Fruit fly (Drosophila melanogaster) ovary, adult (tissue): Measurements from ENCODE around the gene glec.

Experiments used
- CG17801 ChIP-seq: fragments of 200-800 bp; optimal IDR thresholded peaks from 2 replicates; lab custom pipeline; 2019; ENCODE audit warnings: missing biosample characterization, mild to moderate bottlenecking, missing genetic modification characterization, moderate library complexity; ENCODE audit not compliant: partially characterized antibody

The glec gene

DNA sequence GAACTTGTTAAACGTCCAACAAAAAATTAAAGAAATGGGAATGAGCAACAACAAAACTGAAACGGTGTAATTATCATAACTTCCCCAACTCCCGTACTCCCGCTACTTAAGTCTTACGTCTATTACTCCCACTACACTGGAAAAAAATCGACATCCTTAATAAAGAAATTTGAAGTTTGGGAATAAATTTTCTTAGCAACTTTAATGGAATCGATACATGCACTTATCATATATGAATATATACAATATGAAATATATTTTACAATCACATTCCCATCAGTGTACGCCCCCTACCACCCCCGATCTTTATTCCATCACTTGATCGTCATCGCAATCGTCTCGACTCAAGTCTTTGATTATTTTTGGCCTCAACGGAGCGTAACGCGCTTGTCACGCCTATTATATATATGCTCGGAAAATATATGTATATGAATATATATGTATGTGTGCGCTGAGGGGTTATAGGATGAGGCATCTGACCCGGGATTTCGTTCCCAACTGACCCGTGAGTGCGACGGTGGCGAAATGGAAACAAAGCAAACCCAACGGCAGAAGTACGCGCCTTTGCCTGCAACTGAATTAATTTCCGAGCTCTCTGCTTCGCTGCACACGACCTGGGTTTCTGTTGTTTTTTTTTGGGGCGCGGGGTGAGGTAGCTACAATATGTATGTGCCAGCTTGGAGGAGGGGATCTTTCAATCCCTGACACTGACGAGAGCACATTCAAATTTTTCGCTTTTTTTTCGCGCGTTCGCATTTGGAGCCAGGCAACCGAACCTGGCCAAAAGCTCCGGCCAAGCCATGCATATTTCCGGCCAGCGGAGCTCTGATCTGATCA lies 21.6 kb downstream of the glec start:
- no peak for TF ChIP-seq CG17801 (GFP tag; lab: Kevin White, UChicago)

DNA sequence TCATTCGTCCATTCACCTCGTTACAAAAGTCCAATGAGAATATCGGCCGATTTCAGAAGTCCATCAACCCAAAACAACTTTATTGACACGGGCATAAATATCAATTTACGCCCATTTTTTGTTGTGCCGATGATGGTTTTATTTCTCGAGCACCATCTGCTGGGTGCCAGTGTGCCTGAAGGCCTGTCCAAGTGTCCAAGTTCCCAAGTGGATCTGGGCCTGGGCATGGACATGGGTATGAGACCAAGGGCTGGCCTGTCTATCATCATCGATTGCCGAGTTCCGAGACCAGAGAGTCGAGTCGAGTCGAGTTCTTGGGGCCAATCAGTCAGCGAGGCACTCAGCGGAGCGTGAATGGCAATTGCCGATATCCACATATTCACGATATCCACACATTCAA lies 23.9 kb downstream of the glec start, which contains the start of gene Gr93a:
TSS of gene Gr93a (plus strand) at position 301 of the 400 bp plus-strand sequence.
- TF ChIP-seq CG17801 (GFP tag; lab: Kevin White, UChicago), result no peak

DNA sequence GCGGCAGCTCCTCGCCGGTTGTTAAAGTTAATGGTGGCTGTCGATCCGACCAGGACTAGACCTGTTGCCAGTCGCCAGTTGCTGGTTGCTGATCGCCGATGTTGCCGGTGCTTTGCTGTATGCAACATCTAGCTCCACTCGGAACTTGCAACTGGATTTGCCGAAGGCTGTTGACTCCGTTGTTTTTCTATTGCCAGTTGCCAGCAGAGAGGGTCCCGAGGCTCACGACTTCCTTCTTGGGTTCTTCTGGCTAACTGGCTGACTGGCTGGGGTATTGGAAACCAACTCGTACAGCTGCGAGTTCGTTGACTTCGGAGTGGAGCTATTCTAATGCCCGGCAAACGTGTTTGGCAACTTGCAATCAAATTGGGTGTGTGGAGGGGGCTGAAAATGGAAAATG lies 25.0 kb downstream of the glec start:
- TF ChIP-seq CG17801 (GFP tag; lab: Kevin White, UChicago), result no peak

DNA sequence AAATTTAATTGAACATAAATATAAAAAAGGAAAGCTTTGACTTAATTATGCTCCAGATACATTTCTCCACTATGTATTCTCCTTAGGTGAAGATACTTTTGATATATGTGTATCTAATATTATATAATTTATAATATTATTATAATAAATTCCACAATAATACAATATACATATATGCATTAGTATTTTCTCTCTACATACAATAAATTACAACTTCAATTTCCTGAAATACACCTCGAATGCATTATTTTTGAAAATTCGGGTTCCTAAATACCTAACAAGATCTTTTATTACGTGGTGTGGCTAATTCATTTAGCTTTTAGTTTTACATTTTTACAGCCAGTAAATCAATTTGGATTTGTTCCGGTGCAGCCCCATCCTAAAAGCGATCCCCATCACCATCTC lies 25.8 kb downstream of the glec start:
- TF ChIP-seq CG17801 (GFP tag; lab: Kevin White, UChicago), result no peak

DNA sequence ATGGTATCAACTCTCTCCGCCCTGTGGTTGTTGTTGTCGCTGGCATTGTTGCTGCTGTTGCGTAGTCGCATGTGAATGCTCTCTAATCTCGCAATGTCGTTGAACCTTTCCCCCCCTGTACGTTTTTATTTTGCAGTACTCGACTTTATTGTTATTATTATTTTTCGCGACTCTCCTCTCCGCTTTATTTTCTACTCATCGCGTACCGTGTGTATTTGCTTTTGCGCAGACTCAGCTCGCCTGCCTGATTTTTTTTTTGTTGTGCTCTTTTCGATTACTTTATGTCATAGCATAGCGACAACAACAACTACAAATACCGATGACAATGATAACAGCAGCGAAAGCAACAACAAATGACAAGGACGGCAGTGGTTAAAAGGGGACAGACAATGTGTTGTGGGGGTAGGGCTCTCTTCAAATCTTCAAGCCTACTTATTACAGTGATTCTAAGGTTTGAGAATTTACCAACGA lies 26.5 kb downstream of the glec start:
- TF ChIP-seq CG17801 (GFP tag; lab: Kevin White, UChicago), result no peak

DNA sequence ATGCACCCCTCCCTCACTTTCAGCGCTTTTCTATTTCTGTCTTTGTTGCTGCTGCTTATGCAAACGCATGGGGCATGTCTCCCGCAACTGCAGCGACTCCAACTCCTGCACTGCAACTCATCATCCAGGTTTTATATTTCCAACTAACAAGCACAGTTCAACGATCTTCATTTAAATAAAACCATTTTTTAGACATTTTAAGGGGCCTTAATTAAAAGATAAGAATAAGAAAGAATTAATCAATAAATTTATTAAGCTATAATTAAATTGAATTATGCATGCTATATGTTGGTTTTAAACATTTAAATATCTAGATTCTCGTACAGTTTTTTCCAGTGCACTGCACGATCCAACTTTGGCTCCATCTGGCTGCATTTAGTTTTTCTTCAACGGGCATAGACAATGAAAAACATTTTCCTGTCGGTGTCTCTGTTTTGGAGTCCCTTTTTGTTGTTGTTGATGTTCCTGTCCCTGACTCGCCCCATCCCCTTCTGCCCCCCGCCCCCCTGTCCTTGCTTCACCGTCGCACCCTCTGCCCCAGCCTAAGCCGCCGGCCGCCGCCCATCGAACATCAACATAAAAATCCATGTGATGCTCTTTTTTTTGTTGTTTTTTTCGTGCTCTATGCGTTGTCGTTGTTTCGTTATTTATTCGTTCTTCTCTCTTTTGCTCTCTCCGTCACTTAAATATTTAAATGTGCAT lies 27.1 kb downstream of the glec start:
- no peak for TF ChIP-seq CG17801 (GFP tag; lab: Kevin White, UChicago)

DNA sequence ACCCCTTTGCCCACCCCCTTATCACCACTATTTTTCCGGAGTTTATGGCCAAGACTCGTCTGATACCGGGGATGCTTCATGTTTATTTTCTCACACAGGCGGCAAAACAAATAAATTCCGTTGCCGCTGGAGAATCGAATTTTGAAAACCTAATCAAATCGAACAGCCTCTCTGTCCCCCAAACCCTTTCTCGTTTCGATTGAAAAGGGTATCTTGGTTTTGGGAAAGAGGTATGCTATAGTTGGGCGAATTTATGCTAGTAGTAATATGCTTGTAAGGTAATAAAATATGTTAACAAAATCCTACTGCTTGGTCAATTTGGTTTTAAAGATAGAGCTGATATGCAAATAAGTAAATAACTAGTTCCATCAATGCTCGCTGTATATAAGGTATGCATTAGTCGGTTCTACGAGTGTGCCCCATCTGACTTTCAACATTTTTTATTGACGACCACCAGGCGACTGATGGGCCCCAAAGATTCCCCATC lies 28.0 kb downstream of the glec start:
- no peak for TF ChIP-seq CG17801 (GFP tag; lab: Kevin White, UChicago)

DNA sequence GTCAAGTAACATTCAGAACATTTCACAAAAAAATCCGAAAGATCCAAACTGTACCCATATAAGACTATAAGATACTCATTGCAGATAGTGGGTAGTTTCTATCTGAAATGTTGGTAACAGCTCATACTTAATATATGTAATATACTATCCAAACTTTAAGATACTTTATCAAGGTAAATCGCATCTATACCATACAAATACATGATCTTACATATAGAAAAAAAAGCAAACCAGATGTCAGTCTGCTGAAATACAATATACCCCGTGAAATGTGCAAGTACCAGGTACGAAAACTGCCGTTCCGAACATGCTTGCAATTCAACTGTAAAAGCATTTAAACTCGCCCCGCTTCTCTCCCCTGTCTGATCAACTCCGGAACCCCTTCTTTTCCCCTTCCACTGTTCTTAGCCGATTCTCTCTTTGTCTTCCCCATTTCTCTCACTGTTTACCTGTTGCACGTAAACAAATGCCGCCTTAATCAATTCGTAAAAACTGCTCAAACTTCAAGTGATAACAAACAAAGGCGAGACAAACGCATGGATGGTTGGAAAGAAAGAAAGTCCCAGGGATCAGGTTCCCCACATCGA lies 28.5 kb downstream of the glec start:
- TF ChIP-seq CG17801 (GFP tag; lab: Kevin White, UChicago), result no peak

DNA sequence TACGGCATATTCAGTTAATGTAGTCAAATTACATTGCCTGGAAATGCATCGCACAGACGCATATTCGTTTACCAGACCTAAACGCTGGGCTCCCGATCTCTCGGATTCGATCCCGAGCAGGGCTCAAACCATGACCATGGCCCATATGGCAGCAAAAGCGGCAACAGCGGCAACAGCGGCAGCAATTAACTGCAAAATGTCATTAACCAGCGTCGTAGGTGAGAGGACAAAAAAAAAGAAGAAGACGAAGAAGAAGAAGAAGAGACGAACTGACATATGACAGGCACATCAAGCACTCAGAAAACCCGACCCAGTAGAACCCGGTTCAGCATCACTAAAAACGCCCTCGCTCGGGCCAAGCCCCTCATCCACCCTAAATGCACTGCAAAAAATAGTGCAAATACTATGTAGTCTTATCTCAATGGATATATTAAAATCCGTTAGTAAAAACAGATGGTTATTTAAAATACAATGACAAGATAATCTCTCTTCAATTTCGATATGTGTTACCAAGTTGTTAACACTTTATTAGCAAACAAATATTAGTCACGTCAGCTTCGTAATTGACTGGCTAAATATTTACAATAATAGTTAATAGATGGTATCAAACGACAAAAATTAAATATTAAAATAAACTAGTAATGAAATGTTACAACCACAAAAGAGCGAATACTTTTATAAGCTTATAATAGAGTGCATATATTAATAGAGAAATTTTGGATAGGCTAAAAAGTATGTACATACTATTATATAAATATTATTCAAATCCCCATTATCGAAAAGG lies 30.1 kb downstream of the glec start:
- no peak for TF ChIP-seq CG17801 (GFP tag; lab: Kevin White, UChicago)

DNA sequence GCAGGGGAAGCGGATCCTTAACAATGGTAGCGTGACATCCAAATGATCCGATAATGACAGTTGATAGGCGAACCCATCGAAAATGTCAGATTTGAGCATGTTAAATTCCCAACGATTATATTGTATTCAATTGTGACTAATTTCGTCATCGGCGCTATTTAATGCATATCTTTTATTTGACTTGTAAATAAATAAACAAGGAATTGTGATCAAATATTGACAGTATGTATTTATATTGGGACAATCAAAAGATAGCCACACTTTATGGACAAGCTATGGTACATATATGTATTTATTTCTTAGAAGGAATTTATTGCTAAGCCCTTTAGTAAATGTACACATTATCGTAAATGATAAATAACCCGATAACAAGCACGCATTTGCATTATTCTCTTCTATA lies 30.9 kb downstream of the glec start:
- no peak for TF ChIP-seq CG17801 (GFP tag; lab: Kevin White, UChicago)

DNA sequence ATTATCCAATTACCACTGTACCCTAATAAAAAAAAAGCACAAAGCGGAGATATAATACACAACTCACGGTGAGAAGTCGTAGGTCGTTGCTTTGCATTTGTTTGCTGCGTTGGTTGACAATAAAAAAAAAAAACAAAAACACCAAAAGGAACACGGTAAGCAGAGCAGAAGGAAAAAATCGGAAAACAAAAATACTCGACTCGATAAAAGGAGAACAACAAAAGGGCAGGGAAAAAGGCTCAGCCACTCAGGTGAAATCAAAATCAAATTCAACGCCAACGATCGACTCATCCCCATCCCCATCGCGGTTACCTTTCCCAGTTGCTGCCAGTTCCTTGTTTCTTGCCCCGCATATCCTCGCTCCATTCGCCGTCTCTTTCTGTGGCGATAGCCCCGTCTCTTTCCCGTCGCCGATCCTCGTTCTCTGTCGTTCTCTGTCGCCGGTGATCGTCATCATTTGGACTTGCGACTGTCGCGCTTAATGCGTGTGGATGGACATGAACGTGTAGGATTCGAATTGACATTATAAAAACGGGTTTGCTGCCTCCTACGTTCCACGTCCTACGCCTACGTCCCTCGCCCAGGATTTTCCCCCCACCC lies 31.6 kb downstream of the glec start:
- TF ChIP-seq CG17801 (GFP tag; lab: Kevin White, UChicago), result no peak

DNA sequence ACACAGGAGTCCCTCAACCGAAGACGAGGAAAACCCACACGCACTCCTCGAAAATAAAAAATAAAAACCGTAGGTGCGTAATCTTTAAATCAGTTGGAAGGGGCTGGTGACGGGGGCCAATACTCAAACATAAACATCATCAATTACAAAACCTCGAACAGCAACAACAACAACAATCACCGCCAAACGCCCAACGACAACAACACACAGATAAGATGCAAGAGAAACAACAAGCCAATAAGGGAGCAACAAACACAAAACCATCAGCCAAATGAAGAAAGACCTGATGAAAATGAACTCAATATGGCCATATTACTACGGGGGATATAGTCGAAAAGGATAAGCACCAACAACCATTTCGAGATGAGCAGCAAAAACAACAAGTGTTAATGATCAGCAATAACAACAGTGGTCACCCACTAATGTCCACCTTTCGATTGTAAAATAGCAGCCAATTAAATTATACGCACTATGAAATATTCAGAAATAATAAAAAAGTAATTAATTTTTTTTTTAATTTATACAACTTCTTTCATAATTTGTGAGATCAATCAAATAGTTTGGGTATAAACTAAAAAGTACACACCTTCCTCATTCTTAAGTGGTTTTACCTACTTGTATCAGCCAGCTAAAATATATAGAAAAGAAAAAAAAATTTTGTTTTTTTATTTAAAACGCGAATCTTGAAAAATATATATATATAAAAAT lies 32.2 kb downstream of the glec start:
- peak; percentile 72 for TF ChIP-seq CG17801 (GFP tag; lab: Kevin White, UChicago)

DNA sequence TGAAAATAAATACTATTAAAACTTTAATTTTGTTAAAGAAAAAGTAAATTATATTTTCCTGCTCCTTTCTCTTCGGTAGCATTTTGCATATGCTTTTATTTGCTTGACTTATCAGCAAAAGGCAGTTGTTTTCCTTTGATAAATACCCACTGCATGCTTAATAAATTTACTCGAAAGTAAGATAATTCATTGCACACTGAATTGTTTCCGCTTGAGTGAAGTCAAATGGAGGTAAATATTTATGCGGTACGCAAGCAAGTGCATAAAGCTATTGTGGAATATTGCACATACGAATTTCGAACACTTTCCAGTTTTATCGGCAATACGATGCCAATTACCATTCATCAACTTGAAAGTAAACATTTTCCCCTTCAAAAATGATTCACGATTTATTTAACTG lies 33.0 kb downstream of the glec start:
- TF ChIP-seq CG17801 (GFP tag; lab: Kevin White, UChicago), result no peak

DNA sequence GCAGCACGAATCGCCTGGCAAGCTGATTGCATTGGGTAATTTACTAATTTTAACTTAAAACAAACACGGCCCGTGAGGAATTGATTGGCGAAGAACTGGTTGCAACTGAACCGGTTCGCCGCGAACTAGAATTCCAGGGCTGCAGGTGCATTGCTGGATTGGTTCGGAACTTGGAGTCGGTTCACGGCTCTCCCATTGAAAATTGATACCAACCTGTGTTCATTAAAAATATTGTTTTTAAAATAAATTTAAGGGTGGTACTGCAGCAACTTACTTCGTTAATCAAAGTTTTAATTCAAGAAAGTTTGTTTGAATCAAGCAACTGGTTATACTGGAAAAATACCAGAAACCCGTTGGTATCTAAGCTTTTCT lies 33.5 kb downstream of the glec start, which contains the start of gene CASK:
TSS of gene CASK (minus strand) at position 113 of the 372 bp plus-strand sequence.
- no peak for TF ChIP-seq CG17801 (GFP tag; lab: Kevin White, UChicago)
